Fruit fly (Drosophila melanogaster) whole organism, larva: ENCODE measurements around the gene Naa80.

Experiments
- noc ChIP-seq: fragments of 200-800 bp; sonication (Bioruptor generic); optimal IDR thresholded peaks from 3 replicates; lab custom pipeline; 2019; ENCODE audit warnings: missing biosample characterization, mild to moderate bottlenecking, missing genetic modification characterization, moderate library complexity

Gene Naa80

DNA sequence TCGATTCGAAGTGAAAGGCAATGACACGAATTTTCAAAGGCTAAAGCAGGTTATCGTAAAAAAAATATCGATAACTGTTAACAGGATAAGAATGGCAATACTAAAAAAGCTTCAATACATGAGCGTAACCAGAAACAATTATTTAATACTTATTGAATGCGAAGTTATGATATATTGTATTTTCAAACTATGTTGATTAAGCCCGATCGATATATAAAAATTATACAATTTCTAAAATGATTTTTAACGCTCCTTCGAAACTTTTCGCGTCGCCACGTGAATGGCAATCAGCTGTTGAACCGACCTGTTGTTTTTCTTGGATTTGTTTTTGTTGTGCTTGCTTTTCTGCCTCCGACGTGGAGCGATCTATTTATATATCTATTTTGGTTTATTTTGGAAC lies 11.4 kb upstream of the Naa80 start, which contains the start of the genes Alg12 and Rpt3R:
Gene Alg12, plus strand, starts transcription at position 305 of the 400 bp plus-strand sequence.
Gene Rpt3R, minus strand, starts transcription at position 324 of the 400 bp plus-strand sequence.
- no peak for TF ChIP-seq noc (tag; lab: Kevin White, UChicago)

DNA sequence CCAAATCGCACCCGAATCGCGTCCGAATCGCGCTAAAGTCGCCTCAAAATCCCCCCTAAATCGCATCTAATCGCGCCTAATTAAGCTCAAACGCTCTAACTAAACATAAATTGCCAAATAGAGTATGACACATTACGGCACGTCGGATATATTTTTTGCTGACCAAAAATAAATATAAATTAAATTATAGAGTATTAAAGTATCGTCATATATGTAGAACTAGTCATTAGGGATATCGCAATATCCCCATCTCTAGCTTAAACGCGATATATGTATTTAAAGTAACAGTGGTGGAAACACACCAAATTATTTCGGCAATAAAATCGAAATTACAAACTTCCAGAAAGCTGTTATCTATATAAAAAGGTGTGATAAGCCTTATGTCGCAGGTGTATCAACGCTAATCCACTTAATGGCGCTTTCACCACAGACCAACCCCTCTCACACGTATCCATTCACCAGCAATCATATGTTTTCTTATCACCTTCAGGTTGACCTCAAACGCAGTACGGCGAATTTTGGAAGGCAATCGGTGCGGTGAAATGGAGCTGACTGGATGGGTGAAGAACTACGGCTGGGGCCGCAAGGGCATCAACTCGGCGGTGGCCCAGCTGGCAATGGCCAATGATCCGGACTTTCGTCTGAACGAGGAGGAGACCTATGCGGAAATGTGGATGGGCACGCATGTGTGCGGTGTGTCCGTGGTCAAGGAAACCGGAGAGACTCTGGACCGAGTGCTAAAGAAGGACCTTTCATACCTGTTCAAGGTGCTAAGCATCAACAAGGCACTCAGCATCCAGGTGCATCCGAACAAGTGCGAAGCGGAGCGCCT lies 8.1 kb upstream of the Naa80 start, which contains the start of gene Mpi:
Gene Mpi, plus strand, starts transcription at position 263 of the 832 bp plus-strand sequence.
- TF ChIP-seq noc (tag; lab: Kevin White, UChicago), result no peak

DNA sequence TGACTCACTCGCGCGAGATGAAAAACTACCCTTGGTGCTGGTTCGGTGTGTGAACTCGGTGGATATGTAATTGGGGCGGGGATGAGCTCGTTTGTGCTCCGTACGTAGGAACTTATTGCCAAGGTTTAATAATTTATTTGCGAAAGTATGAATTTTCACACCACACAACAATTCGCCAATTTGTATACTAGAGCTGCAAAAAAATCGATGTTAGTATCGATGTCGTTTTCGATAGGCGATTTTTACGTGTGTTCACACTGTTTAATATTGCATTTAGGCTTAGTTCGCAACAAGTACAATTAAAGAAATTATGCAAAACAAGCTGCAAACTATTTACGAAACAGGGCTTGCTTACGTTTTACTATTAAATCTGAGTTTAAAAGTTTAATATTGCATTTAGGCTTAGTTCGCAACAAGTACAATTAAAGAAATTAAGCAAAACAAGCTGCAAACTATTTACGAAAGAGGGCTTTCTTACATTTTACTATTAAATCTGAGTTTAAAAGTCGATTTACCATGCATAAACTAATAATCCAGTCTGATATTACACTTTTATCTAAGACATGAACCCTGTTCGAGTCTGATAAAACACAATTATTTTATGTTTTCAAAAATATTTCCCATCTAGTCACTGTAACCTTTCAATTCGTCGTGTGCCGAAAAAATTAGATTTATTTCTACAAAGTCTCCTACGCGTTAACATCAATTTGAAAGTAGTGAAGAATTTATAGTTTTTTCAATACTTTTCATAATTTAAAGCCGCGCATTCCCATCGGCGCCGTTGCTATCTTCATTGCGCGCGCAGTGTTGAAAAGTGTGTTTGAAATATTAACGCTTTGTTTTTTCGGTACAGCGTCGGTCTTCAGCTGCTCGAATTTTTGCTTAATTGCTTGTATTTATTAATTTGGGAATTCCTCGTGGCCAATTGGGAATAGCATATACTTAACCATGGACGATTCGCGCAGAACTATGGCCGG lies 4.4 kb upstream of the Naa80 start, which contains the start of the genes Snap24 and CG8478:
Gene Snap24, minus strand, starts transcription at position 196 of the 977 bp plus-strand sequence.
Gene CG8478, plus strand, starts transcription at position 696 of the 977 bp plus-strand sequence.
- TF ChIP-seq noc (tag; lab: Kevin White, UChicago), result no peak

DNA sequence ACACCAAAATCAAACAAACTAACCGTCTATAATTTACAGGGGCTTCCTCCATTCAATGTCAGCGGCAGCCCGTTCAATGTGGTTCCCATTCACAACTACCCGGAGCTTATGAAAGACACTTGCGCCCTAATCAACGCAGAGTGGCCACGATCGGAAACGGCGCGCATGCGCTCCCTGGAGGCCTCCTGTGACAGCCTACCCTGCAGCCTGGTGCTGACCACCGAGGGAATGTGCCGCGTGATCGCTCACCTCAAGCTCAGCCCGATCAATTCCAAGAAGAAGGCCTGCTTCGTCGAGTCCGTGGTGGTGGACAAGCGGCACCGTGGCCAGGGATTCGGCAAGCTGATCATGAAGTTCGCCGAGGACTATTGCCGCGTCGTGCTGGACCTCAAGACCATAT lies 1.2 kb downstream of the Naa80 start, which contains the start of gene MED6:
Gene MED6, minus strand, starts transcription at position 101 of the 400 bp plus-strand sequence.
- no peak for TF ChIP-seq noc (tag; lab: Kevin White, UChicago)

DNA sequence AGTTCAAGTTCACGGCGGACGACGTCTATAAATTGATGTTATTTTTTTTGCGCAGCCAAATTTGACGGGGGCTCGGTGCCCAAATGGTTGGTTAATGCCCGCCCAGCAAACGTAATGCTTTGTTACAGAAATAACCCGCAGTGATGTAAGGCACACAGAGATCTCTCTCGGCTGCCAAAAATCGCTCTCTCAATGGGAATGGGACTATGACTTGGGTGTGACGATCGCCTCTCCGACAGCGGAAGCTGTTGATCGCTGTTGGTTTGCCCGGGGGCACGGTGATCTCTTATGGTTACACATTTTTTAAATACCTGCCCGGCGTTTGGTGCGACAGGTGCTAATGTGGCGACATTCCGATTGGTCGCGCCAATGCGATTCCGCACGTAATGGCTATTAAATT lies 2.5 kb downstream of the Naa80 start:
- no peak for TF ChIP-seq noc (tag; lab: Kevin White, UChicago)

DNA sequence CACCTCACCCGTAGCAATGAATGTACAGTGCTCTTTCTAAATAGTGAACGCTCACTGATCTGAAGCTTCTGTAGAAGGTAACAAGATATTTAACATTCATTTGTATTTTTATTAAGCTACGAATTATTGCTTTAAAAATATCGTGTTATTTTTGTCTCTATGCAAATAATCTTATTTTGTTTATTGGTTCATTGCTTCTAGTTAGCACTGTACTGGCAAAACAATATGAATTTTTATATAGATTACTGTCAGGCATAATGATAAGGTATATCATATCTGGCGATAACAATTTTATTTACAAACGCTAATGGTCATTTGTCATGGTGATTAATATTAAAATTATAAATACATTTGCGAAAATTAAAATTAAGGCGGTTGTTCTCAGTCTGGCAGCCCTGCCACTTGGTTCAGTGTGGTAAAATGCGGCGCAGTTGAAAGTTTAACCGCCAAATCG lies 3.9 kb downstream of the Naa80 start, which contains the start of gene CG9471:
Gene CG9471, minus strand, starts transcription at position 24 of the 454 bp plus-strand sequence.
- TF ChIP-seq noc (tag; lab: Kevin White, UChicago), result peak; percentile 97

DNA sequence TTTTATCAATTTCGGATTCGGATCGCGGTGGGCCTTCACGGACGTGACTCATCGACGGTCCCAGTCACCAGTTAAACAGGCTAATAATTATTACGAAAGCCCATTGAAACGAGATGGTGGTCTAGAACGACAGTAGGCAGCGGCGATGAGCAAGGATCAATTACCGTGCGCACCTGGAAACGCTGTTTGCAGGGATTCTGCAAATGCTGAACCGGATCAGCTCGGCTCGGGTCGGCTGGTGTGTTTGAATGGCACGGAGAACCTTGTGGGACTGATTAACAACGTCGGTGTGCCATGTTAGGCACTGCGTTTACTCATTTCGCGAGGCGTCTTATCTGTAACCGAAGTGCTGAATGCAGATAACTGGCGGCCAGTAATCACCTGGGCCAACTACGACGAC lies 6.5 kb downstream of the Naa80 start, which contains the start of gene Whamy:
Gene Whamy, minus strand, starts transcription at position 273 of the 400 bp plus-strand sequence.
- TF ChIP-seq noc (tag; lab: Kevin White, UChicago), result peak; percentile 73

DNA sequence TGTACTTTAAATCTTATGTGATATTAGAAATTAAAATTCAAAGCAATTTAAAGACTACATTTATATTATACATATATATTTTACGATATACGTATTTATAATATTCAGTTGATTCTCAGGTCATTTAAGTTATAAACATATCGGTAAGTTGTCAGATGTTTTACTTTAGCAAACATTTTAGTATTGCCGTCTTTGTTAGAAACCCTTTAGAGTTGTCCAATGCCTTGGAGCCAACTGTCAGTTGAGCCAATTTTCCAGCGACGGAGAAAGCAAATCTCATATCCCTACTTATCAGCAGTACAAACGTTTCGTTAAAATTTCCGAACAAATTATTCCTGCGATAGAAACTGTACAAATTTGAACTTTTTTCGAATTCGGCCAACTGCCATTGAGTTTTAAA lies 7.2 kb downstream of the Naa80 start, which contains the start of gene topi:
Gene topi, plus strand, starts transcription at position 301 of the 400 bp plus-strand sequence.
- no peak for TF ChIP-seq noc (tag; lab: Kevin White, UChicago)

DNA sequence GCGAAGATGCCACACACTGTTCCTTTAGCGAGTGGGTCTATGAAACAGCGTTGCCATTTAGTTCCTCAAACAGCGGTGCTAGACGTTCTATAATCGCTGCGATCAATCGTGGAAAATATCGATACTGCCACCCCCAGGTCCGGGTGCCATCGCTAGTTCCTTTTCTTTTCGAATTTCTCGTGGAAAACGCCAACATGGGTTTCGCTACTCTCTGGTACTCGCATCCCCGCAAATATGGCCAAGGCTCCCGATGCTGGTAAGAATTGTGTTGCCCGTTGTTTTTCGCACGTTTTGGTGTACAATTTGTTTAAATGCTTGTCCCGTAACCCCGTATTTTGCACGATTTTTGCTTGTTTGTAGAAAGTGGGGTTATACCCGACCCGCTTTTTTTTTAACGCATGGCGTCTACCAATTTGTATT lies 10.3 kb downstream of the Naa80 start, which contains the start of gene RpS29:
Gene RpS29, plus strand, starts transcription at position 102 of the 420 bp plus-strand sequence.
- TF ChIP-seq noc (tag; lab: Kevin White, UChicago), result peak; percentile 73

DNA sequence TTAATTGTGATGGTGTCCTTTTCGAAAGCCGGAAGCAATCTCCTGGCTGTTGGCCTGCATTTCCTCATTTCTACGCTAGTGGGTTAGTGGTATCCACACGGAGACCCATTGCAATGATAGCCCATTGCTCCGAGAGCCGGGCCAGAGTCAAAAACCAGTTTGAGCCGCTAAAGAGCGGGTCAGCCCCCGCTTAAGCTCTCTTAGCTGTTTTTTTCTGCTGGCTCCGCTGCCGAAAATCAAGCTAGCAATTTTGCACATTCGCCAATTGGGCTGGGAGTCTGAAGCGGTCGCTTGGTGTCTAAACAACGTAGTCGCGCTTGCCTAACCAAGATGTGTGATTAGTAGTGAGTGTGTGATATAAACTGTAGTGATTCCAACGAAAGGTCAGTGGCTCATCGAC lies 12.1 kb downstream of the Naa80 start, which contains the start of gene CG12947:
Gene CG12947, plus strand, starts transcription at position 301 of the 400 bp plus-strand sequence.
- no peak for TF ChIP-seq noc (tag; lab: Kevin White, UChicago)

DNA sequence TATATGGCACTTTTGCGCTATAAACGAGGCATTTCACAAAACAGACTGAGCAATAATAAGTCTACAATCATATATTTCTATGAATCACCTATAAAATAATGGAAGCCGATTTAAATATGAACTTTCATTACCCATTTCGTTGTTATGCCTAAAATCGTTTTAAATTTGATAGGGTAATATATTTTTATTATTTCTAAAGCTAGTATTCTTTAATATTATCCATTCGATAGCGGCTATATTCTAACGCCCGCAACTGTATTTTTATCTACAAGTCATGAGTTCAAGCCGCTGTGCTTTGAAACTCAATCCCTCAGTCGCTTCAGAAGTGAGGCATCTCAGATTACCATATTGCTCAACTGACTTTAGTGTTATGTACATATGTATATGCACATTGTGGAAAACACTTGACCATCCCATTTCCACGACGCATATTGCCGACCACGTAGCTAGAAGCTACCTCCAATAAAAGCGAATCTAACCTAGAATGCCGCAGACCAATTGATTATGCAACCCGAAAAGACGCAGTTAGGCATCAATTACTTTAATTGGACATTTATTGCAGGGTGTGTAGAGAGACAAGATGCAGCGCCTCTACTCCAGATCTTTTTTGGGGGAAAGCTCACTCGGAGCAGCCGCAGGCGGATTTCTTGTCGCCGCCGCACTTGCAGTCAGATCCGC lies 15.7 kb downstream of the Naa80 start:
- no peak for TF ChIP-seq noc (tag; lab: Kevin White, UChicago)

DNA sequence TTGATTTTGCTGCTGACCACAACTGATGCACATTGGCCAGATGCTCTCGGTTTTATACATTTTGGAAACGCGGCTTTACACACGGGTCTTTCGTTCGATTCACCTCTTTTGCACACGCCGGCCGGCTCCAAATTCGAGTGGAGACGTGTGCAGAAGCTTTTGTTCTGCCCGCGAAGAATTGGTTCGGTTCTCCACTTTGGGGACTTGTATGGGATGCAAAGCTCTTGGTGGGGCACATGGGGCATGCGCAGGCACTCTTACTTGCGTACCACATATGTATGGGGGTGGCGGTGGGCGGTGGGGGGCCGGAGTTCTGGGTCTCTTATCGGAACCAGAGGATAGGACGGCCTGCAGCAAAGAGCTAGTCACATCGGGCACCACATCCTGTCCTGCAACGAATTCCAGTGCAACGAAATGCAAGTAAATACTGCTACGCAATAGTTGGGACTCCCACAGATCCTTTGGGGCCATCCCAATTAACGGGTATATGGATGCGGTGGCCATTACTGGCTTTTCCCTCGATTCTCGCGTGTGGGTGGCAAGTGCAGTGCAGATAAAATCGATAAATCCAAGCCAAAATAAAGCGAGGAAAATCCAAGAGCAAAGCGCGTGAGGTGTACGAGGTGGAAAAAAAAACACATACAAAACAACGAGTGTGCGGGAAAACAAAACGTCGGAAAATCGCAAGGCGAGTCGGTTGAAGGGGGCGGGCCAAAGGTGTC lies 16.9 kb downstream of the Naa80 start, which contains the start of the genes MtnA and CG8500:
Gene MtnA, minus strand, starts transcription at position 30 of the 722 bp plus-strand sequence.
Gene CG8500, plus strand, starts transcription at position 313 of the 722 bp plus-strand sequence.
- TF ChIP-seq noc (tag; lab: Kevin White, UChicago), result no peak

DNA sequence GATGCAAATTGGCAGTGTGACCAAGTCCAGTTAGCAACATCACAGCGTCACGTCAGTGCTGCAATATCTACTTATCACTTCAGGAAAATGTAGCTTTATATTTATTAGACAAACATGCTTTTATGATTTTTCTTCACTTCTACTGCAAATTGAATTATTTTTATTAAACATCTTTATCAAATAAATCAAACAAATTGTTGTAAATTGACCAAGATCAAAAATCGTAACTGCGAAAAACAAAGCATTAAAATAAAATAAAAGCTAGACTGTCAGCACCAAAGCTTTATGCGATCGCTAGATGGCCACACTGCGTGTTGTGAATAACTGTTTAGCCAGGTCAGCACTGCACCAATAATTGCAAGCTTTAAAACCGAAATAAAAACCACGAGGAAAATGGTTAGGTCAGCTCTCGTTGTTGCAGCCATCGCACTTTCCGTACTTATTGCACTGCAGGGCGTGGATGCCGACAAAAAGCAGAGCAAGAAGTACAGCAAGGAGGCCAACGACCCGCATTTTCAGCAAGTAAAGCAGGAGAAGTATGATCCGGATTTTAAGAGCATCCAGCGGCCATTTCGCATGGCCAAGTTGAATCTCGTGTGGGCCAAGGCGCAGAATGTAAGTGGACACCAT lies 23.7 kb downstream of the Naa80 start, which contains the start of the genes CG12945 and CG8507:
Gene CG12945, minus strand, starts transcription at position 45 of the 630 bp plus-strand sequence.
Gene CG8507, plus strand, starts transcription at position 307 of the 630 bp plus-strand sequence.
- TF ChIP-seq noc (tag; lab: Kevin White, UChicago), result peak; percentile 50
